Worm (Caenorhabditis elegans): ENCODE data around the gene F54D12.7.
A peak's percentile ranks its signal among the peaks of the same experiment; 100 is the strongest.

Gene F54D12.7

DNA sequence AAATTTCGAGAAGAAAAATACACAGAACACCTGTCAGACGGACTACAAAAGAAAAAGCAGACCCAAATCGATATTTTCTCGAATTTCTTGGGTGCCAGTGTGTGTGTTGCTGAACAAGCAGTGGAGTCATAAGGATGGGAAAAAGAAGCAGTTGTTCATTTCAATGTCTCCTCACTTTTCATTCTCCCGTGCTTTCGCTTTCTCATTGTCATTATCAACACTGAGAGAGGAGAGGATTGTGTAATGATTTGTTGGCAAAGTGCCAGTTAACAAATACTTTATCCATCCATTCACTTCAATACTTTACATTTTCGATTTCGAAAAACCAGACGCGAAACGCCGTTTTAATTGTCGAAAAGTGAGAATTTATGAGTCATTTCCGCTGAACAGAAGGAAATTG, 9.6 kb downstream of the F54D12.7 start:
- TF ChIP-seq ceh-18 (tag; optimal IDR thresholded peaks at IDR 0.05) = peak; percentile 42
- no peak for TF ChIP-seq pax-1 (tag; optimal IDR thresholded peaks at IDR 0.05)

DNA sequence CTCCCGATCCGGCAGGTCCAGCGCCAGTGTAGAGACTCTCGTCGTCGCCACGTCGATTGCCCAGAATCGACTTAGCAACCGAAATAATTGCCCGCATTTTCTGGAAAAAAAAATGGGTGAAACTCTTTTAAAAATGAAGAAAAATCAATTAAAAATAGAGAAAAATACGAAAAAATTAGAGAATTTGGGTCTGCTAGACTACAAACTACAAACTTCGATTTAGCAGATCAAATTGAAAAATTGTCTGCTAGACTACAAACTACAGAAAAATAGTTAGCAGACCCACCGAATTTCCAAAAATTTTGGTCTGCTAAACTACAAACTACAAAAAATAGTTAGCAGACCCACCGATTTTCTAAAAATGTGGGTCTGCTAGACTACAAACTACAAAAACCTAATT, 10.3 kb downstream of the F54D12.7 start, which contains the start of gene rog-1:
Gene rog-1, minus strand, starts transcription at position 101 of the 400 bp plus-strand sequence.
- no peak for TF ChIP-seq dmd-4 (tag; optimal IDR thresholded peaks at IDR 0.05; ENCODE audit: borderline replicate concordance)
- no peak for TF ChIP-seq ahr-1 (tag; optimal IDR thresholded peaks at IDR 0.05)
- TF ChIP-seq fkh-10 (GFP tag; optimal IDR thresholded peaks at IDR 0.05) = no peak
- TF ChIP-seq tbx-2 (tag; optimal IDR thresholded peaks at IDR 0.05) = no peak

DNA sequence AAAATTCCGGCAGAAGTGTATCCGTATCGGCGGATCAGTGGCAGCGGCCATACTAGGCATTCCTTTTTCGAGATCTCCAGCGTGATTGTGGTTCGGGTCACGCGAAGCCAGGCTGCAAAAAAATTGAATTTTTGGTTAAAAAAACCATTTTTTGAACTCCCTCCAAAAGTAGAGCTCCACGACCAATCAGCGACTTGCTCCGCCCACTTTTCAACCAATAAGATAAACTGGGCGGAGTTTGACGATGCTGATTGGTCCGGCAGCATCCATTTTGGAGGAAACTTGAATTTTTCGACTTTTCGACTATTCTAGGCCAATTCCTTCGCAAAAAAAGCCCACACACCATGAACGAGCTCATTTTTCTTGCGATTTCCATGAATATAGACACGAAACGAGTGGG, 10.7 kb downstream of the F54D12.7 start:
- TF ChIP-seq nfya-1 (tag; optimal IDR thresholded peaks at IDR 0.05) (peak; percentile 76), ceh-34 (tag; optimal IDR thresholded peaks at IDR 0.05) (no peak), hlh-13 (GFP tag; optimal IDR thresholded peaks at IDR 0.05) (no peak)

DNA sequence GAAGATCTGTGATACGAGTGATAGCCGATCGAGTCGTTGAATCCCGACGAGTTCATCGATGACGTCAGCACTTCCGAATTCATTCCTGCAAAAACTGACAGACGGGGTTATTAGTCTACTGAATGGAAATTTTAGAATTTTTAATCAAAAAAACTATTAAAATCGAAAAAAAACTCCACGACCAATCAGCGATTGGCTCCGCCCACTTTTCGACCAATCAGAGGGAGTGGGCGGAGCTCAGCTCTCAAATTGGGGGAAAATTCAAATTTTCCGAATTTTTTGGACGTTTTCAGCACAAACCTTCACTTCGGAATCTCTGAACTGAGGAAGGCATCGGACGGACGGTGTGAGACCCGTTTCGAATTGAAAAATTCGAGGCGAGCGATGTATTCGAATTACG, 12.2 kb downstream of the F54D12.7 start:
- TF ChIP-seq nfya-1 (tag; optimal IDR thresholded peaks at IDR 0.05) (peak; percentile 80), tbx-7 (tag; optimal IDR thresholded peaks at IDR 0.05) (no peak)

DNA sequence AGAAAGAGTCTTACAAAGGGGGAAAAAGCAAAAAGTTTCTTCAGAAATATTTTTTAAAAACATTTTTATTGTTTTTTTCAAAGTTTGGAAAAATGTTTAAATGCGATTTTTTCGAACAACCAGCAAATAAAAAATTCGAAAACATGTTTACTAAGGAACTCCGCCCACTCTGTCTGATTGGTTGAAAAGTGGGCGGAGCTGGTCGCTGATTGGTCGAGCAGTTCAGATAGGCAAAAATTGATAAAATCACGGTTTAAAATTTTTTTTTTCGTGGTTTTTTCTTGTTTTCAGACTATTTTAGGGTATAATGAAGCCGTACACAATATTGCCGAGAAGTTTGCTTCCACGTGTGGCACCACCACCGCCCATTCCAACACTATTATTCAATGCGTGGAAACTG, 13.0 kb downstream of the F54D12.7 start:
- no peak for TF ChIP-seq ceh-34 (tag; optimal IDR thresholded peaks at IDR 0.05)
- TF ChIP-seq nfya-1 (tag; optimal IDR thresholded peaks at IDR 0.05) = peak; percentile 52

DNA sequence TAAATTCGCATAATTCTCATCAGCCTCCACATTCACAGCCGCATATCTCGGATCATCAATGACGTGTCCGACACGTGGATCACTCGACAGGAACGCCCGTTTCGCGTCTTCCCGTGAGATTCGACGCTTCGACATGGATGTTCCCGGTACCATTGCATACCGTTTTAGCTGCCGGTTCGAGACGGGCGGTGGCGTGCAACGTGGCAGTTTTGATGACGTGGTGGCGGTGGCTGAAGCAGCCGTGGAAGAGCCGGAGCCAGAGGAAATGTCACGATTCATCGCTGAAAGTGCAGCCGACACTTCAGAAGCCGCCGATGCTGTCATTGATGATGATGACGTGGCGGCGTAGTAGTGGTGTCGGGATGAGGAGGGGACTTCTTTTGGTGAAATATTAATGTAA, 13.6 kb downstream of the F54D12.7 start:
- TF ChIP-seq K09A11.1 (tag; optimal IDR thresholded peaks at IDR 0.05; ENCODE audit: insufficient read depth) = no peak
- no peak for TF ChIP-seq Y22D7AL.16 (tag; optimal IDR thresholded peaks at IDR 0.05)
- no peak for TF ChIP-seq hlh-6 (tag; optimal IDR thresholded peaks at IDR 0.05)
- TF ChIP-seq pax-1 (tag; optimal IDR thresholded peaks at IDR 0.05) = no peak
- TF ChIP-seq nhr-232 (tag; optimal IDR thresholded peaks at IDR 0.05) = no peak

DNA sequence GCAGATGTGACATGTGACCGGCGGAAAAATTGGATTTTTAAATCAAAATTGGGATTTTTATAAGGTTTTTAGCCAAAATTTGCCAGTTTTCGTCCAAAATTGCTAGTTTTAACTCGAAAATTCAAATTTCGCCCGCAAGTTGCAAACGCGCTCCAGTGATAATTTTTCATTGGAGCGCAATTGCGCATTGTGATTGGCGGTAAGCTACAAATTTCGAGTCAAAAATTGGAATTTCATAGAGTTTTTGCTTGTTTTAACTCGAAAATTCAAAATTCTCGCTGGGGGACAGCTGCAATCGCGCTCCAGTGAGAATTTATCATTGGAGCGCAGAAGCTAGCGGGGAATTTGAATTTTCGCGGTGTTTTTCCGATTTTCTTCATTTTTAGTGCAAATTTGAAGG, 15.9 kb downstream of the F54D12.7 start:
- TF ChIP-seq dmd-4 (tag; optimal IDR thresholded peaks at IDR 0.05; ENCODE audit: borderline replicate concordance) (no peak), sox-2 (GFP tag; IDR thresholded peaks at IDR 0.05) (no peak), K09A11.1 (tag; optimal IDR thresholded peaks at IDR 0.05; ENCODE audit: insufficient read depth) (no peak), T23F11.4 (GFP tag; optimal IDR thresholded peaks at IDR 0.05) (no peak), pax-1 (tag; optimal IDR thresholded peaks at IDR 0.05) (no peak), hlh-8 (tag; optimal IDR thresholded peaks at IDR 0.05) (no peak), unc-42 (tag; optimal IDR thresholded peaks at IDR 0.05) (no peak), nhr-232 (tag; optimal IDR thresholded peaks at IDR 0.05) (no peak), C38D4.7 (GFP tag; optimal IDR thresholded peaks at IDR 0.05) (no peak), ceh-18 (tag; optimal IDR thresholded peaks at IDR 0.05) (no peak), ceh-2 (tag; optimal IDR thresholded peaks at IDR 0.05) (no peak), madf-2 (tag; optimal IDR thresholded peaks at IDR 0.05) (no peak), ttx-3 (tag; optimal IDR thresholded peaks at IDR 0.05) (no peak), fax-1 (tag; optimal IDR thresholded peaks at IDR 0.05) (no peak), tbx-2 (tag; optimal IDR thresholded peaks at IDR 0.05) (no peak), F13H6.1 (tag; optimal IDR thresholded peaks at IDR 0.05) (no peak)

DNA sequence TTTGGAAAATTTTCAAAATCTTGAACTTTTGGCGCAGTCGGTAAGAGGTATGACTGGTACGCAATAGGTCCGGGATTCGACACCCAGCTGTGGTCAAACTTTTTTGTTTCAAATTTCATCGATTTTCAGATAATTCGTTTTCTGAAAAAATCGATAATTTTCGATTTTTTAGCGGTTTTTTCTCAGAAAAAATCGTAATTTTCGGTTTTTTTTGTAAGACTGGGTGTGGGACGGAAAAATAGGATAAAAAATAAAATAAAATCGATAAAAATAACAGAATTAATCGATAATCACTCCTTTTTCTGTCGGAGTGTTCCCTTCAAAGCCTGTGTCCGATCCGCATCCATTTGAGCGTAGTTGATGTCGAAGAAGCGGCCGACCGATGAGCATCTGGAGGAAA, 16.4 kb downstream of the F54D12.7 start:
- TF ChIP-seq odd-2 (tag; optimal IDR thresholded peaks at IDR 0.05) (no peak), ama-1 (optimal IDR thresholded peaks at IDR 0.05) (no peak), madf-2 (tag; optimal IDR thresholded peaks at IDR 0.05) (no peak), pha-2 (tag; optimal IDR thresholded peaks at IDR 0.05) (no peak)

Measured in whole organism, late embryonic.